Worm (Caenorhabditis elegans) whole organism, mixed stage, embryonic: ENCODE results near the gene Y80D4G.2.

Experiments
- M03D4.4 ChIP-seq: sonication (generic microtip); optimal IDR thresholded peaks from 2 replicates; lab custom pipeline; 2017; ENCODE audit warnings: mild to moderate bottlenecking, missing genetic modification characterization, missing compliant biosample characterization
- bed-3 ChIP-seq: fragments of 200-800 bp; sonication (Bioruptor generic); optimal IDR thresholded peaks from 3 replicates; lab custom pipeline; 2018; ENCODE audit warnings: mild to moderate bottlenecking, missing genetic modification characterization, moderate library complexity, missing compliant biosample characterization
- blmp-1 ChIP-seq: fragments of 150-350 bp; optimal IDR thresholded peaks from 2 replicates; lab custom pipeline; 2014; ENCODE audit warnings: missing biosample characterization, missing genetic modification characterization
- ceh-39 ChIP-seq: fragments of 150-350 bp; optimal IDR thresholded peaks from 2 replicates; lab custom pipeline; 2014; ENCODE audit warnings: missing biosample characterization, missing genetic modification characterization
- ceh-43 ChIP-seq: fragments of 200-800 bp; sonication (Bioruptor generic); optimal IDR thresholded peaks from 2 replicates; lab custom pipeline; 2018; ENCODE audit warnings: mild to moderate bottlenecking, missing genetic modification characterization, moderate library complexity, missing compliant biosample characterization
- ceh-83 ChIP-seq: fragments of 200-800 bp; sonication (Bioruptor generic); optimal IDR thresholded peaks from 2 replicates; lab custom pipeline; 2018; ENCODE audit warnings: mild to moderate bottlenecking, missing genetic modification characterization, missing compliant biosample characterization
- ces-1 ChIP-seq: fragments of 150-350 bp; optimal IDR thresholded peaks from 2 replicates; lab custom pipeline; 2014; ENCODE audit warnings: missing biosample characterization, missing genetic modification reagents, missing genetic modification characterization
- cnd-1 ChIP-seq: fragments of 200-800 bp; sonication (Bioruptor generic); optimal IDR thresholded peaks from 2 replicates; lab custom pipeline; 2018; ENCODE audit warnings: mild to moderate bottlenecking, missing genetic modification characterization, missing compliant biosample characterization
- drap-1 ChIP-seq: fragments of 200-800 bp; sonication (Bioruptor generic); optimal IDR thresholded peaks from 3 replicates; lab custom pipeline; 2018; ENCODE audit warnings: mild to moderate bottlenecking, missing genetic modification characterization, missing compliant biosample characterization
- elt-1 ChIP-seq: sonication (generic microtip); optimal IDR thresholded peaks from 2 replicates; lab custom pipeline; 2017; ENCODE audit warnings: missing genetic modification characterization, mild to moderate bottlenecking, missing compliant biosample characterization, antibody characterized with exemption, moderate library complexity, borderline replicate concordance; ENCODE audit not compliant: insufficient read depth
- elt-3 ChIP-seq: fragments of 150-350 bp; optimal IDR thresholded peaks from 2 replicates; lab custom pipeline; 2014; ENCODE audit warnings: missing biosample characterization, missing genetic modification characterization
- flh-1 ChIP-seq: fragments of 200-800 bp; sonication (Bioruptor generic); optimal IDR thresholded peaks from 2 replicates; lab custom pipeline; 2018; ENCODE audit warnings: mild to moderate bottlenecking, missing genetic modification characterization, moderate library complexity, missing compliant biosample characterization
- ham-2 ChIP-seq: fragments of 200-800 bp; sonication (Bioruptor generic); optimal IDR thresholded peaks from 2 replicates; lab custom pipeline; 2018; ENCODE audit warnings: mild to moderate bottlenecking, missing genetic modification characterization, missing compliant biosample characterization
- hlh-1 ChIP-seq: fragments of 150-350 bp; optimal IDR thresholded peaks from 2 replicates; lab custom pipeline; 2014; ENCODE audit warnings: missing biosample characterization, missing genetic modification reagents, missing genetic modification characterization
- lin-13 ChIP-seq: fragments of 150-350 bp; optimal IDR thresholded peaks from 2 replicates; lab custom pipeline; 2014; ENCODE audit warnings: missing biosample characterization, missing genetic modification characterization
- lin-32 ChIP-seq: fragments of 200-800 bp; sonication (Bioruptor generic); optimal IDR thresholded peaks from 2 replicates; lab custom pipeline; 2018; ENCODE audit warnings: mild to moderate bottlenecking, missing genetic modification characterization, missing compliant biosample characterization
- lsy-2 ChIP-seq: fragments of 150-350 bp; optimal IDR thresholded peaks from 2 replicates; lab custom pipeline; 2014; ENCODE audit warnings: missing biosample characterization, missing genetic modification characterization
- mab-5 ChIP-seq: fragments of 150-350 bp; optimal IDR thresholded peaks from 2 replicates; lab custom pipeline; 2014; ENCODE audit warnings: missing biosample characterization, missing genetic modification characterization
- mep-1 ChIP-seq: fragments of 150-350 bp; optimal IDR thresholded peaks from 2 replicates; lab custom pipeline; 2017; ENCODE audit warnings: missing biosample characterization, missing genetic modification reagents, missing genetic modification characterization, inconsistent platforms
- mls-2 ChIP-seq: sonication (generic microtip); optimal IDR thresholded peaks from 2 replicates; lab custom pipeline; 2016; ENCODE audit warnings: mild to moderate bottlenecking, missing genetic modification characterization, moderate library complexity, missing compliant biosample characterization
- nhr-12 ChIP-seq: fragments of 150-350 bp; optimal IDR thresholded peaks from 2 replicates; lab custom pipeline; 2014; ENCODE audit warnings: missing biosample characterization, missing genetic modification characterization
- nhr-2 ChIP-seq: fragments of 150-350 bp; optimal IDR thresholded peaks from 2 replicates; lab custom pipeline; 2014; ENCODE audit warnings: missing biosample characterization, missing genetic modification characterization
- nhr-237 ChIP-seq: fragments of 150-350 bp; optimal IDR thresholded peaks from 2 replicates; lab custom pipeline; 2014; ENCODE audit warnings: missing biosample characterization, missing genetic modification characterization
- nhr-28 ChIP-seq: fragments of 150-350 bp; optimal IDR thresholded peaks from 2 replicates; lab custom pipeline; 2014; ENCODE audit warnings: missing biosample characterization, missing genetic modification characterization
- nhr-76 ChIP-seq: sonication (generic microtip); optimal IDR thresholded peaks from 2 replicates; lab custom pipeline; 2017; ENCODE audit warnings: missing biosample characterization, missing genetic modification characterization
- pha-4 ChIP-seq: fragments of 150-350 bp; optimal IDR thresholded peaks from 2 replicates; lab custom pipeline; 2018; ENCODE audit warnings: missing biosample characterization, missing genetic modification reagents, missing genetic modification characterization
- sem-2 ChIP-seq: fragments of 200-800 bp; sonication (Bioruptor generic); optimal IDR thresholded peaks from 2 replicates; lab custom pipeline; 2018; ENCODE audit warnings: mild to moderate bottlenecking, missing genetic modification characterization, missing compliant biosample characterization
- snpc-4 ChIP-seq: fragments of 150-350 bp; optimal IDR thresholded peaks from 2 replicates; lab custom pipeline; 2014; ENCODE audit warnings: missing biosample characterization, missing genetic modification characterization
- sptf-1 ChIP-seq: sonication (generic microtip); optimal IDR thresholded peaks from 2 replicates; lab custom pipeline; 2017; ENCODE audit warnings: mild to moderate bottlenecking, missing genetic modification characterization, moderate library complexity, missing compliant biosample characterization
- tbx-8 ChIP-seq: fragments of 200-800 bp; sonication (Bioruptor generic); optimal IDR thresholded peaks from 2 replicates; lab custom pipeline; 2018; ENCODE audit warnings: mild to moderate bottlenecking, missing genetic modification characterization, moderate library complexity, missing compliant biosample characterization
- unc-120 ChIP-seq: sonication (generic microtip); optimal IDR thresholded peaks from 2 replicates; lab custom pipeline; 2017; ENCODE audit warnings: missing genetic modification characterization, missing compliant biosample characterization; ENCODE audit not compliant: poor library complexity, severe bottlenecking
- unc-39 ChIP-seq: fragments of 150-350 bp; optimal IDR thresholded peaks from 2 replicates; lab custom pipeline; 2014; ENCODE audit warnings: missing biosample characterization, missing genetic modification characterization
- unc-62 ChIP-seq: fragments of 150-350 bp; optimal IDR thresholded peaks from 2 replicates; lab custom pipeline; 2014; ENCODE audit warnings: missing biosample characterization, missing genetic modification reagents, missing genetic modification characterization
- zip-8 ChIP-seq: fragments of 150-350 bp; optimal IDR thresholded peaks from 2 replicates; lab custom pipeline; 2014; ENCODE audit warnings: missing biosample characterization, missing genetic modification characterization
- ztf-11 ChIP-seq: fragments of 150-350 bp; optimal IDR thresholded peaks from 2 replicates; lab custom pipeline; 2014; ENCODE audit warnings: missing biosample characterization, missing genetic modification characterization

Gene Y80D4G.2

DNA sequence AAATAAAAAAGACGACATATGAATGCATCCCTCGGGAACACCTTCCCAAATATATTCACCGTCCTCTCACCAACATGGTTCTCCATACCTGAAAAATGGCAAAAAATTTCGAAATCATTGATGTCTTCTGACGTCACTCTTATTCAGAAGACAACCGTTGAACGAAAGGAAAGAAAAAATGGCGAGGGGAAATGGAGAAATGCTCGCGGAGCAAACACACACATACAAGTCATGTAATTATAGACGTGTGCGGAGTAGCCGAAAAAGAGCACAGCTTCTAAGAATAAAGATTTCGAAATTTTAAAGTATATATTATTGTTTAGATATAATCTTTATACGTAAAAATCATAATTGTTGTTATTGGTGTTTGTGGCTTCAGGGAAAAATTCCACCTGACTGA, 15.1 kb downstream of the Y80D4G.2 start, which contains the start of gene mfsd-6:
Gene mfsd-6, minus strand, starts transcription at position 88 of the 400 bp plus-strand sequence.
- TF ChIP-seq ceh-43 (GFP tag; lab: Kevin White, UChicago) = no peak
- no peak for TF ChIP-seq pha-4 (tag; lab: Kevin White, UChicago)

DNA sequence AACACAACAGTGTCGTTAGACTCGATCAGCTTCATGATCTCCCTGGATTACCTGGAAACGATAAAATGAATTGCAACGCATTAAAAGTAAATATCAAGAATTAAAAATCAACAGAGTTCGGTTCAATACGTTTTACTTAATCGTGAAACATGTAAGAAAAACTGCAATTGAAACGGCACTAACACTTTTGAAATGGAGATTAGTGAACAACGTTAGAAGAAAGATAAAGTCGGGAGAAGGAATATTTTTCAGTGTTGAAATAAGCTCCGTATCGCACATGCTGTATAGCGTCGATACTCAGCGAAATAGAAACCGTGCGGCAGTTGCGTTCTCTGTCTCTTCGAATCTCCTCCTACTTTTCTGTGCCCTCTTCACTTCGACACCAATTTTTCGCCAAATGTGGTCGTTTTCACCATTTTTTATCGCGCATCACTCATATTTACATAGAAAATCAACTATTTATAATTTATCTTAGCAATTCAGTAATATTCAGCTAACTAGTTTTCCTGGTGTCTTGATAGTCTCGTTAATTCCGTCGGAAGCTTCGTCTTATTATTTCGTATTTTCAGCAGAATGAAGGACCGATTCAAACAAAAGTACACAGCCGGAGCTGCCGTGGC, 21.5 kb downstream of the Y80D4G.2 start, which contains the start of the genes rpl-9 and lpd-7:
Gene rpl-9, minus strand, starts transcription at position 51 of the 620 bp plus-strand sequence.
Gene lpd-7, plus strand, starts transcription at position 570 of the 620 bp plus-strand sequence.
- TF ChIP-seq cnd-1 (no peak), ztf-11 (tag; lab: Kevin White, UChicago) (no peak), ces-1 (GFP tag; lab: Kevin White, UChicago) (peak; percentile 49), unc-39 (tag; lab: Kevin White, UChicago) (no peak), elt-3 (tag; lab: Kevin White, UChicago) (peak; percentile 18), mls-2 (tag; lab: Kevin White, UChicago) (no peak), ceh-83 (GFP tag; lab: Kevin White, UChicago) (no peak), mab-5 (tag; lab: Kevin White, UChicago) (peak; percentile 21), unc-62 (GFP tag; lab: Kevin White, UChicago) (peak; percentile 63), sem-2 (no peak), ceh-43 (GFP tag; lab: Kevin White, UChicago) (no peak), nhr-76 (tag; lab: Kevin White, UChicago) (no peak), pha-4 (tag; lab: Kevin White, UChicago) (peak; percentile 75), nhr-12 (no peak), nhr-2 (no peak), lin-32 (GFP tag; lab: Kevin White, UChicago) (peak; percentile 2), sptf-1 (tag; lab: Kevin White, UChicago) (peak; percentile 32), tbx-8 (GFP tag; lab: Kevin White, UChicago) (no peak), mep-1 (tag; lab: Kevin White, UChicago) (peak; percentile 95), ceh-39 (tag; lab: Kevin White, UChicago) (peak; percentile 33), elt-1 (tag; lab: Kevin White, UChicago) (no peak), snpc-4 (tag; lab: Kevin White, UChicago) (no peak), blmp-1 (tag; lab: Kevin White, UChicago) (no peak), lin-13 (tag; lab: Kevin White, UChicago) (peak; percentile 72), lsy-2 (tag; lab: Kevin White, UChicago) (peak; percentile 84), flh-1 (no peak), unc-120 (peak; percentile 61), M03D4.4 (no peak), drap-1 (GFP tag; lab: Kevin White, UChicago) (no peak), hlh-1 (tag; lab: Kevin White, UChicago) (peak; percentile 75), nhr-237 (tag; lab: Kevin White, UChicago) (peak; percentile 72), nhr-28 (tag; lab: Kevin White, UChicago) (no peak), ham-2 (GFP tag; lab: Kevin White, UChicago) (peak; percentile 28), bed-3 (no peak), zip-8 (tag; lab: Kevin White, UChicago) (no peak)

DNA sequence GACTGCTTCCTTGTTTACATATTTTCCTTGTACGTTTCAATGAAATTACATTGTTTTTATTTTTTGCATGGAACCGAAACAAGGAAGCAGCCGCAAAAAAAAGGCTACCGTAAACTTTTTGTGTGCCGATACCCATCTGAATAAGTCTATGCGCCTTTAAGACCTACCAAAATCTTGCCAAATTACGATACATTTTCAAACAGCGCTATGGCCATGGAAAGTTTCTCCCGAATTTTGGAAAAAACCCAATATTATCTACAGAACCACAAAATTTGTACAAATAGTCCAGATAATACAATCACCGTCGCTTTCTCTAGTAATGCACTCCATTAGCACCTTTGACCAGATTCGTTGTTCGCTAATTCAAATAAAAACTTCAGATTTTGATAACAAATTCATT, 22.7 kb downstream of the Y80D4G.2 start:
- TF ChIP-seq ztf-11 (tag; lab: Kevin White, UChicago) (no peak), blmp-1 (tag; lab: Kevin White, UChicago) (no peak), bed-3 (no peak), nhr-28 (tag; lab: Kevin White, UChicago) (no peak), M03D4.4 (no peak), snpc-4 (tag; lab: Kevin White, UChicago) (no peak), nhr-76 (tag; lab: Kevin White, UChicago) (no peak), lin-13 (tag; lab: Kevin White, UChicago) (no peak), ces-1 (GFP tag; lab: Kevin White, UChicago) (no peak), flh-1 (no peak), mab-5 (tag; lab: Kevin White, UChicago) (no peak), ceh-43 (GFP tag; lab: Kevin White, UChicago) (no peak), tbx-8 (GFP tag; lab: Kevin White, UChicago) (no peak), cnd-1 (no peak), sptf-1 (tag; lab: Kevin White, UChicago) (no peak), mls-2 (tag; lab: Kevin White, UChicago) (no peak), elt-1 (tag; lab: Kevin White, UChicago) (no peak), lsy-2 (tag; lab: Kevin White, UChicago) (no peak), unc-62 (GFP tag; lab: Kevin White, UChicago) (no peak), pha-4 (tag; lab: Kevin White, UChicago) (no peak)
